Fruit fly (Drosophila melanogaster) whole organism, embryonic: ENCODE results near the gene Lgr3.

Experiments used
- Abd-B ChIP-seq: fragments of 200-800 bp; sonication (Bioruptor generic); optimal IDR thresholded peaks from 2 replicates; lab custom pipeline; 2018; ENCODE audit warnings: missing biosample characterization, mild to moderate bottlenecking, missing genetic modification characterization, moderate library complexity
- CG10321 ChIP-seq: fragments of 200-800 bp; sonication (Bioruptor generic); IDR thresholded peaks from 2 replicates; pipeline ENCODE4 v1.3.6; 2022; ENCODE audit warnings: missing biosample characterization, missing genetic modification characterization
- CG11247 ChIP-seq: fragments of 200-800 bp; sonication (Bioruptor generic); IDR thresholded peaks from 2 replicates; pipeline ENCODE4 v1.3.6; 2022; ENCODE audit warnings: missing biosample characterization, missing genetic modification characterization
- CG11696 ChIP-seq: fragments of 200-800 bp; sonication (Bioruptor generic); IDR thresholded peaks from 2 replicates; pipeline ENCODE4 v1.3.6; 2022; ENCODE audit warnings: missing biosample characterization, missing genetic modification characterization
- CG12744 ChIP-seq: fragments of 200-800 bp; sonication (Bioruptor generic); optimal IDR thresholded peaks from 2 replicates; lab custom pipeline; 2016; ENCODE audit warnings: missing biosample characterization, missing genetic modification characterization
- CG13775 ChIP-seq: fragments of 200-800 bp; sonication (Bioruptor generic); optimal IDR thresholded peaks from 3 replicates; lab custom pipeline; 2017; ENCODE audit warnings: missing biosample characterization, mild to moderate bottlenecking, missing genetic modification characterization
- CG13894 ChIP-seq: fragments of 200-800 bp; sonication (Bioruptor generic); optimal IDR thresholded peaks from 3 replicates; lab custom pipeline; 2018; ENCODE audit warnings: missing biosample characterization, mild to moderate bottlenecking, missing genetic modification characterization, moderate library complexity
- CG15514 ChIP-seq: fragments of 200-800 bp; sonication (Bioruptor generic); optimal IDR thresholded peaks from 3 replicates; lab custom pipeline; 2017; ENCODE audit warnings: missing biosample characterization, missing genetic modification characterization, mild to moderate bottlenecking, moderate library complexity, missing genetic modification reagents
- CG16779 ChIP-seq: fragments of 200-800 bp; sonication (Bioruptor generic); IDR thresholded peaks from 2 replicates; pipeline ENCODE4 v1.3.6; 2022; ENCODE audit warnings: missing biosample characterization, missing genetic modification characterization
- CG17359 ChIP-seq: fragments of 200-800 bp; sonication (Bioruptor generic); optimal IDR thresholded peaks from 3 replicates; lab custom pipeline; 2018; ENCODE audit warnings: missing biosample characterization, mild to moderate bottlenecking, missing genetic modification characterization, moderate library complexity
- CG17829 ChIP-seq: fragments of 200-800 bp; optimal IDR thresholded peaks from 2 replicates; lab custom pipeline; 2019; ENCODE audit warnings: missing biosample characterization, mild to moderate bottlenecking, missing genetic modification characterization, moderate library complexity
- CG18011 ChIP-seq: fragments of 200-800 bp; sonication (Bioruptor generic); optimal IDR thresholded peaks from 2 replicates; lab custom pipeline; 2017; ENCODE audit warnings: missing biosample characterization, missing genetic modification characterization, mild to moderate bottlenecking, moderate library complexity, missing genotype
- CG18262 ChIP-seq: fragments of 200-800 bp; optimal IDR thresholded peaks from 3 replicates; lab custom pipeline; 2019; ENCODE audit warnings: missing biosample characterization, mild to moderate bottlenecking, missing genetic modification characterization, moderate library complexity
- CG18476 ChIP-seq: fragments of 200-800 bp; sonication (Bioruptor generic); optimal IDR thresholded peaks from 2 replicates; lab custom pipeline; 2016; ENCODE audit warnings: missing biosample characterization, mild to moderate bottlenecking, missing genetic modification characterization
- CG18599 ChIP-seq: fragments of 200-800 bp; sonication (Bioruptor generic); optimal IDR thresholded peaks from 3 replicates; lab custom pipeline; 2017; ENCODE audit warnings: missing biosample characterization, missing genetic modification characterization, mild to moderate bottlenecking, moderate library complexity, missing genetic modification reagents
- CG2129 ChIP-seq: fragments of 200-800 bp; sonication (Bioruptor generic); IDR thresholded peaks from 2 replicates; pipeline ENCODE4 v1.3.6; 2022; ENCODE audit warnings: missing biosample characterization, missing genetic modification characterization; ENCODE audit not compliant: partially characterized antibody
- CG2199 ChIP-seq: fragments of 200-800 bp; sonication (Bioruptor generic); IDR thresholded peaks from 3 replicates; pipeline ENCODE4 v1.3.6; 2022; ENCODE audit warnings: missing biosample characterization, missing genetic modification characterization
- CG2889 ChIP-seq: fragments of 200-800 bp; sonication (Bioruptor generic); IDR thresholded peaks from 3 replicates; pipeline ENCODE4 v1.3.6; 2022; ENCODE audit warnings: missing biosample characterization, missing genetic modification characterization
- CG32767 ChIP-seq: fragments of 200-800 bp; sonication (Bioruptor generic); IDR thresholded peaks from 2 replicates; pipeline ENCODE4 v1.3.6; 2022; ENCODE audit warnings: missing biosample characterization, missing genetic modification characterization
- CG4820 ChIP-seq: fragments of 200-800 bp; sonication (Bioruptor generic); optimal IDR thresholded peaks from 3 replicates; lab custom pipeline; 2016; ENCODE audit warnings: missing biosample characterization, missing genetic modification characterization
- CG6791 ChIP-seq: fragments of 200-800 bp; sonication (Bioruptor generic); IDR thresholded peaks from 3 replicates; pipeline ENCODE4 v1.3.6; 2022; ENCODE audit warnings: missing biosample characterization, missing genetic modification characterization; ENCODE audit not compliant: partially characterized antibody
- CG8281 ChIP-seq: fragments of 200-800 bp; sonication (Bioruptor generic); optimal IDR thresholded peaks from 2 replicates; lab custom pipeline; 2018; ENCODE audit warnings: missing biosample characterization, mild to moderate bottlenecking, missing genetic modification characterization, moderate library complexity
- CG9437 ChIP-seq: fragments of 200-800 bp; sonication (Bioruptor generic); optimal IDR thresholded peaks from 2 replicates; lab custom pipeline; 2018; ENCODE audit warnings: missing biosample characterization, mild to moderate bottlenecking, missing genetic modification characterization
- D ChIP-seq, 2 experiments: fragments of 200-800 bp in 1 of 2; fragments of >200 bp in 1 of 2; sonication (Bioruptor generic) in 1 of 2; optimal IDR thresholded peaks; 2 replicates in 1 of 2; 3 replicates in 1 of 2; lab custom pipeline; 2017; ENCODE audit warnings: mild to moderate bottlenecking in 1 of 2, missing biosample characterization in 1 of 2, missing genetic modification characterization in 1 of 2, missing genetic modification reagents in 1 of 2
- Doc2 ChIP-seq: fragments of 200-800 bp; sonication (Bioruptor generic); IDR thresholded peaks from 2 replicates; pipeline ENCODE4 v1.3.6; 2022; ENCODE audit warnings: missing biosample characterization, missing genetic modification characterization
- Gsc ChIP-seq: fragments of 200-800 bp; sonication (Bioruptor generic); IDR thresholded peaks from 2 replicates; pipeline ENCODE4 v1.3.6; 2022; ENCODE audit warnings: missing biosample characterization, missing genetic modification characterization
- Jarid2 ChIP-seq: fragments of 200-800 bp; sonication (Bioruptor generic); optimal IDR thresholded peaks from 3 replicates; lab custom pipeline; 2017; ENCODE audit warnings: mild to moderate bottlenecking, missing biosample characterization, missing genetic modification reagents, missing genetic modification characterization
- Lhr ChIP-seq: fragments of 200-800 bp; sonication (Bioruptor generic); optimal IDR thresholded peaks from 3 replicates; lab custom pipeline; 2017; ENCODE audit warnings: mild to moderate bottlenecking, missing biosample characterization, missing genetic modification reagents, missing genetic modification characterization
- Nf-YB ChIP-seq: fragments of 200-800 bp; sonication (Bioruptor generic); optimal IDR thresholded peaks from 3 replicates; lab custom pipeline; 2019; ENCODE audit warnings: missing biosample characterization, mild to moderate bottlenecking, missing genetic modification characterization, moderate library complexity
- Opbp ChIP-seq: fragments of 200-800 bp; sonication (Bioruptor generic); IDR thresholded peaks from 3 replicates; pipeline ENCODE4 v1.3.6; 2022; ENCODE audit warnings: missing biosample characterization, missing genetic modification characterization; ENCODE audit not compliant: partially characterized antibody
- Sin3A ChIP-seq: fragments of >200 bp; optimal IDR thresholded peaks from 2 replicates; lab custom pipeline; 2018
- ab ChIP-seq: fragments of 200-800 bp; sonication (Bioruptor generic); optimal IDR thresholded peaks from 2 replicates; lab custom pipeline; 2016; ENCODE audit warnings: missing biosample characterization, missing genetic modification characterization
- ac ChIP-seq: fragments of 200-800 bp; sonication (Bioruptor generic); optimal IDR thresholded peaks from 3 replicates; lab custom pipeline; 2017; ENCODE audit warnings: missing biosample characterization, mild to moderate bottlenecking, missing genetic modification characterization
- ato ChIP-seq: fragments of 200-800 bp; sonication (Bioruptor generic); IDR thresholded peaks from 2 replicates; pipeline ENCODE4 v1.3.6; 2022; ENCODE audit warnings: missing biosample characterization, missing genetic modification characterization; ENCODE audit not compliant: partially characterized antibody
- chif ChIP-seq, 2 experiments: fragments of 200-800 bp; sonication (Bioruptor generic); optimal IDR thresholded peaks; 3 replicates each; lab custom pipeline; 2016; ENCODE audit warnings: missing biosample characterization in 2 of 2, missing genetic modification characterization in 2 of 2
- gfzf ChIP-seq: fragments of 200-800 bp; sonication (Bioruptor generic); optimal IDR thresholded peaks from 2 replicates; lab custom pipeline; 2016; ENCODE audit warnings: missing biosample characterization, mild to moderate bottlenecking, missing genetic modification characterization, moderate library complexity
- gt ChIP-seq: fragments of 200-800 bp; sonication (Bioruptor generic); IDR thresholded peaks from 2 replicates; pipeline ENCODE4 v1.3.6; 2022; ENCODE audit warnings: missing biosample characterization, missing genetic modification characterization
- her ChIP-seq: fragments of 200-800 bp; sonication (Bioruptor generic); optimal IDR thresholded peaks from 2 replicates; lab custom pipeline; 2016; ENCODE audit warnings: missing biosample characterization, missing genetic modification characterization
- insv ChIP-seq, 2 experiments: fragments of 200-800 bp; sonication (Bioruptor generic); optimal IDR thresholded peaks; 3 replicates each; lab custom pipeline; 2016 to 2018; ENCODE audit warnings: missing biosample characterization in 2 of 2, missing genetic modification characterization in 2 of 2
- knrl ChIP-seq: fragments of 200-800 bp; sonication (Bioruptor generic); IDR thresholded peaks from 3 replicates; pipeline ENCODE4 v1.3.6; 2022; ENCODE audit warnings: missing biosample characterization, missing genetic modification characterization; ENCODE audit not compliant: partially characterized antibody
- luna ChIP-seq: fragments of 200-800 bp; sonication (Bioruptor generic); optimal IDR thresholded peaks from 2 replicates; lab custom pipeline; 2016; ENCODE audit warnings: missing biosample characterization, missing genetic modification characterization
- nerfin-2 ChIP-seq: fragments of 200-800 bp; sonication (Bioruptor generic); IDR thresholded peaks from 2 replicates; pipeline ENCODE4 v1.3.6; 2022; ENCODE audit warnings: missing biosample characterization, missing genetic modification characterization; ENCODE audit not compliant: partially characterized antibody
- nmo ChIP-seq: fragments of 200-800 bp; sonication (Bioruptor generic); optimal IDR thresholded peaks from 2 replicates; lab custom pipeline; 2018; ENCODE audit warnings: missing biosample characterization, mild to moderate bottlenecking, missing genetic modification characterization, moderate library complexity
- org-1 ChIP-seq: fragments of 200-800 bp; sonication (Bioruptor generic); optimal IDR thresholded peaks from 2 replicates; lab custom pipeline; 2017; ENCODE audit warnings: missing biosample characterization, missing genetic modification characterization
- pfk ChIP-seq: fragments of 200-800 bp; sonication (Bioruptor generic); optimal IDR thresholded peaks from 2 replicates; lab custom pipeline; 2018; ENCODE audit warnings: missing biosample characterization, mild to moderate bottlenecking, missing genetic modification characterization, moderate library complexity
- pzg ChIP-seq: fragments of 200-800 bp; sonication (Bioruptor generic); optimal IDR thresholded peaks from 3 replicates; lab custom pipeline; 2018; ENCODE audit warnings: missing biosample characterization, mild to moderate bottlenecking, missing genetic modification characterization, moderate library complexity
- rib ChIP-seq: fragments of 200-800 bp; sonication (Bioruptor generic); IDR thresholded peaks from 2 replicates; pipeline ENCODE4 v1.3.6; 2022; ENCODE audit warnings: missing biosample characterization, missing genetic modification characterization
- sr ChIP-seq: fragments of 200-800 bp; sonication (Bioruptor generic); IDR thresholded peaks from 3 replicates; pipeline ENCODE4 v1.3.6; 2022; ENCODE audit warnings: missing biosample characterization, missing genetic modification characterization
- toy ChIP-seq: fragments of 200-800 bp; sonication (Bioruptor generic); IDR thresholded peaks from 2 replicates; pipeline ENCODE4 v1.3.6; 2022; ENCODE audit warnings: missing biosample characterization, missing genetic modification characterization
- zfh1 ChIP-seq: fragments of 200-800 bp; sonication (Bioruptor generic); IDR thresholded peaks from 3 replicates; pipeline ENCODE4 v1.3.6; 2022; ENCODE audit warnings: missing biosample characterization, missing genetic modification characterization

The Lgr3 gene

DNA sequence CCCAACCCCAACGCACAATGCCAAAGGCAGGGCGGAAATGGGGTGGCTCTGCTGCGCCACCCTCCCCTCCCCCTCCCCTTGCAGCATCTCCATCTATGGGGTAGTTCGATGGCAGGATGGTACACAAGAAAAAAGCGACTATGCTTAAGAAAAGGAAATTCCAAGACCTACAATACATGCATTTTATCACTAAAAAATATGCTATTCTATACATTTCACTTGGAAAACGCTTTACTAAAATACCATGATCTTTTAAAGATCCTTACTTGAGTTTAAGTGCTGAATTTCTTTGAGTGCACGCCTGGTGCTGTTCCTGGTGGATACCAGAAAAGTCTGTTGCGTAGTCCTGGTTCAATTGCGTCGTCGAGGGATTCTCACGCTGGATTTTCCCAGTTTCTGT is 34.5 kb upstream of the Lgr3 start (continued):
- TF ChIP-seq zfh1 (GFP tag; lab: Robert Waterston, UW) (peak; percentile 72), chif (GFP tag; optimal IDR thresholded peaks at IDR 0.05; lab: Kevin White, UChicago) (peak; percentile 2 to 41), CG13775 (peak; percentile 30), CG6791 (no peak), CG8281 (peak; percentile 37), CG2199 (GFP tag; lab: Robert Waterston, UW) (no peak), nerfin-2 (GFP tag; lab: Robert Waterston, UW) (no peak), Gsc (GFP tag; lab: Robert Waterston, UW) (0 out of 2 replicates have a peak, but pooled peaks have one; percentile 41), CG10321 (GFP tag; lab: Robert Waterston, UW) (no peak), CG18011 (GFP tag; lab: Kevin White, UChicago) (no peak), org-1 (GFP tag; lab: Kevin White, UChicago) (peak; percentile 62), Lhr (no peak), ato (GFP tag; lab: Robert Waterston, UW) (no peak), D (optimal IDR thresholded peaks at IDR 0.05; lab: Kevin White, UChicago) (peak; percentile 21), D (GFP tag; optimal IDR thresholded peaks at IDR 0.05; lab: Kevin White, UChicago) (peak; percentile 64), Jarid2 (no peak), Doc2 (GFP tag; lab: Robert Waterston, UW) (no peak), gfzf (GFP tag; lab: Kevin White, UChicago) (no peak), CG18476 (GFP tag; lab: Kevin White, UChicago) (peak; percentile 53), pzg (GFP tag; lab: Kevin White, UChicago) (no peak), luna (GFP tag; lab: Kevin White, UChicago) (no peak), nmo (GFP tag; lab: Kevin White, UChicago) (peak; percentile 58), Abd-B (GFP tag; lab: Kevin White, UChicago) (no peak), CG15514 (GFP tag; lab: Kevin White, UChicago) (peak; percentile 31), rib (0 out of 2 replicates have a peak, but pooled peaks have one; percentile 22), CG32767 (GFP tag; lab: Robert Waterston, UW) (peak; percentile 72), ab (GFP tag; lab: Kevin White, UChicago) (peak; percentile 29), toy (GFP tag; lab: Robert Waterston, UW) (no peak), CG4820 (GFP tag; lab: Kevin White, UChicago) (peak; percentile 67), CG17829 (tag; lab: Kevin White, UChicago) (peak; percentile 52), sr (GFP tag; lab: Robert Waterston, UW) (0 out of 3 replicates have a peak, but pooled peaks have one; percentile 17), ac (GFP tag; lab: Kevin White, UChicago) (no peak), CG12744 (no peak), insv (GFP tag; optimal IDR thresholded peaks at IDR 0.05; lab: Kevin White, UChicago) (no peak), Sin3A (lab: Kevin White, UChicago) (no peak), pfk (GFP tag; lab: Kevin White, UChicago) (no peak), Opbp (GFP tag; lab: Robert Waterston, UW) (no peak), her (GFP tag; lab: Kevin White, UChicago) (peak; percentile 55), CG2889 (peak; percentile 66), knrl (GFP tag; lab: Robert Waterston, UW) (no peak), gt (peak; percentile 40; the same call in 1 of the 2 replicates), CG11696 (GFP tag; lab: Robert Waterston, UW) (no peak), CG18599 (GFP tag; lab: Kevin White, UChicago) (peak; percentile 90), CG11247 (GFP tag; lab: Robert Waterston, UW) (peak; percentile 49; the same call in 1 of the 2 replicates), CG18262 (tag; lab: Kevin White, UChicago) (peak; percentile 62), CG17359 (peak; percentile 77), Nf-YB (GFP tag; lab: Kevin White, UChicago) (no peak), CG9437 (GFP tag; lab: Kevin White, UChicago) (peak; percentile 47), CG13894 (tag; lab: Kevin White, UChicago) (peak; percentile 79), CG16779 (no peak), CG2129 (GFP tag; lab: Robert Waterston, UW) (no peak)
